Fruit fly (Drosophila melanogaster) whole organism, embryonic: ENCODE measurements around the gene Mipp2.
A peak's percentile ranks its signal among the peaks of the same experiment; 100 is the strongest.

Experiments
- Atf3 ChIP-seq: fragments of 200-800 bp; sonication (Bioruptor generic); optimal IDR thresholded peaks from 3 replicates; lab custom pipeline; 2016; ENCODE audit warnings: missing biosample characterization, missing genetic modification characterization
- B-H2 ChIP-seq: fragments of 200-800 bp; sonication (Bioruptor generic); optimal IDR thresholded peaks from 2 replicates; lab custom pipeline; 2018; ENCODE audit warnings: missing biosample characterization, mild to moderate bottlenecking, missing genetic modification characterization
- CG10147 ChIP-seq: fragments of 200-800 bp; sonication (Bioruptor generic); optimal IDR thresholded peaks from 2 replicates; lab custom pipeline; 2019; ENCODE audit warnings: missing biosample characterization, mild to moderate bottlenecking, missing genetic modification characterization, moderate library complexity
- CG1024 ChIP-seq: fragments of 200-800 bp; sonication (Bioruptor generic); IDR thresholded peaks from 2 replicates; pipeline ENCODE4 v1.3.6; 2022; ENCODE audit warnings: missing biosample characterization, missing genetic modification characterization
- CG10979 ChIP-seq: fragments of 200-800 bp; sonication (Bioruptor generic); optimal IDR thresholded peaks from 2 replicates; lab custom pipeline; 2018; ENCODE audit warnings: missing biosample characterization, mild to moderate bottlenecking, missing genetic modification characterization, moderate library complexity
- CG11696 ChIP-seq: fragments of 200-800 bp; sonication (Bioruptor generic); IDR thresholded peaks from 2 replicates; pipeline ENCODE4 v1.3.6; 2022; ENCODE audit warnings: missing biosample characterization, missing genetic modification characterization
- CG1233 ChIP-seq: fragments of 200-800 bp; sonication (Bioruptor generic); optimal IDR thresholded peaks from 4 replicates; lab custom pipeline; 2018; ENCODE audit warnings: missing biosample characterization, mild to moderate bottlenecking, missing genetic modification characterization
- CG13123 ChIP-seq: fragments of 200-800 bp; sonication (Bioruptor generic); optimal IDR thresholded peaks from 2 replicates; lab custom pipeline; 2016; ENCODE audit warnings: missing biosample characterization, missing genetic modification characterization
- CG17359 ChIP-seq: fragments of 200-800 bp; sonication (Bioruptor generic); optimal IDR thresholded peaks from 3 replicates; lab custom pipeline; 2018; ENCODE audit warnings: missing biosample characterization, mild to moderate bottlenecking, missing genetic modification characterization, moderate library complexity
- CG17361 ChIP-seq: fragments of 200-800 bp; sonication (Bioruptor generic); IDR thresholded peaks from 3 replicates; pipeline ENCODE4 v1.3.6; 2022; ENCODE audit warnings: missing biosample characterization, missing genetic modification characterization
- CG17385 ChIP-seq: fragments of 200-800 bp; sonication (Bioruptor generic); optimal IDR thresholded peaks from 3 replicates; lab custom pipeline; 2018; ENCODE audit warnings: missing biosample characterization, mild to moderate bottlenecking, missing genetic modification characterization
- CG1832 ChIP-seq: fragments of 200-800 bp; sonication (Bioruptor generic); optimal IDR thresholded peaks from 2 replicates; lab custom pipeline; 2017; ENCODE audit warnings: missing biosample characterization, mild to moderate bottlenecking, missing genetic modification characterization, inconsistent platforms
- CG18599 ChIP-seq: fragments of 200-800 bp; sonication (Bioruptor generic); optimal IDR thresholded peaks from 3 replicates; lab custom pipeline; 2017; ENCODE audit warnings: missing biosample characterization, missing genetic modification characterization, mild to moderate bottlenecking, moderate library complexity, missing genetic modification reagents
- CG2678 ChIP-seq: fragments of 200-800 bp; sonication (Bioruptor generic); optimal IDR thresholded peaks from 3 replicates; lab custom pipeline; 2019; ENCODE audit warnings: missing biosample characterization, mild to moderate bottlenecking, missing genetic modification characterization, moderate library complexity
- CG2712 ChIP-seq: fragments of 200-800 bp; optimal IDR thresholded peaks from 3 replicates; lab custom pipeline; 2019; ENCODE audit warnings: missing biosample characterization, mild to moderate bottlenecking, missing genetic modification characterization, moderate library complexity
- CG30403 ChIP-seq: fragments of 200-800 bp; sonication (Bioruptor generic); optimal IDR thresholded peaks from 3 replicates; lab custom pipeline; 2016; ENCODE audit warnings: missing biosample characterization, missing genetic modification characterization
- CG31224 ChIP-seq: fragments of 200-800 bp; sonication (Bioruptor generic); IDR thresholded peaks from 2 replicates; pipeline ENCODE4 v1.3.6; 2022; ENCODE audit warnings: missing biosample characterization, missing genetic modification characterization
- CG3281 ChIP-seq: fragments of 200-800 bp; sonication (Bioruptor generic); optimal IDR thresholded peaks from 3 replicates; lab custom pipeline; 2017; ENCODE audit warnings: missing biosample characterization, mild to moderate bottlenecking, missing genetic modification characterization
- CG42726 ChIP-seq: fragments of 200-800 bp; sonication (Bioruptor generic); IDR thresholded peaks from 2 replicates; pipeline ENCODE4 v1.3.6; 2022; ENCODE audit warnings: missing biosample characterization, missing genetic modification characterization; ENCODE audit not compliant: partially characterized antibody
- CG43689 ChIP-seq: fragments of 200-800 bp; sonication (Bioruptor generic); IDR thresholded peaks from 2 replicates; pipeline ENCODE4 v1.3.6; 2022; ENCODE audit warnings: missing biosample characterization, missing genetic modification characterization
- CG4404 ChIP-seq: fragments of 200-800 bp; sonication (Bioruptor generic); IDR thresholded peaks from 2 replicates; pipeline ENCODE4 v1.3.6; 2022; ENCODE audit warnings: missing biosample characterization, missing genetic modification characterization
- CG4424 ChIP-seq: fragments of 200-800 bp; sonication (Bioruptor generic); optimal IDR thresholded peaks from 3 replicates; lab custom pipeline; 2016; ENCODE audit warnings: missing biosample characterization, missing genetic modification characterization
- CG6791 ChIP-seq: fragments of 200-800 bp; sonication (Bioruptor generic); IDR thresholded peaks from 3 replicates; pipeline ENCODE4 v1.3.6; 2022; ENCODE audit warnings: missing biosample characterization, missing genetic modification characterization; ENCODE audit not compliant: partially characterized antibody
- CG9437 ChIP-seq: fragments of 200-800 bp; sonication (Bioruptor generic); optimal IDR thresholded peaks from 2 replicates; lab custom pipeline; 2018; ENCODE audit warnings: missing biosample characterization, mild to moderate bottlenecking, missing genetic modification characterization
- CG9727 ChIP-seq: fragments of 200-800 bp; sonication (Bioruptor generic); optimal IDR thresholded peaks from 3 replicates; lab custom pipeline; 2017; ENCODE audit warnings: missing biosample characterization, mild to moderate bottlenecking, missing genetic modification characterization
- CTCF ChIP-seq: fragments of 200-800 bp; sonication (Bioruptor generic); optimal IDR thresholded peaks from 2 replicates; lab custom pipeline; 2017; ENCODE audit warnings: missing biosample characterization, mild to moderate bottlenecking, missing genetic modification characterization, moderate library complexity
- Hand ChIP-seq: fragments of 200-800 bp; sonication (Bioruptor generic); optimal IDR thresholded peaks from 2 replicates; lab custom pipeline; 2017; ENCODE audit warnings: mild to moderate bottlenecking, missing biosample characterization, missing genetic modification reagents, missing genetic modification characterization
- Hr3 ChIP-seq: fragments of 200-800 bp; sonication (Bioruptor generic); optimal IDR thresholded peaks from 3 replicates; lab custom pipeline; 2016; ENCODE audit warnings: missing biosample characterization, missing genetic modification characterization
- Med ChIP-seq: fragments of 200-800 bp; sonication (Bioruptor generic); peaks from one replicate; lab custom pipeline; 2016; ENCODE audit warnings: missing biosample characterization, missing genetic modification characterization, mild to moderate bottlenecking, inconsistent platforms, moderate library complexity
- Mrtf ChIP-seq: fragments of 200-800 bp; sonication (Bioruptor generic); IDR thresholded peaks from 3 replicates; pipeline ENCODE4 v1.3.6; 2022; ENCODE audit warnings: missing biosample characterization, missing genetic modification characterization
- Oli ChIP-seq: fragments of 200-800 bp; sonication (Bioruptor generic); optimal IDR thresholded peaks from 2 replicates; lab custom pipeline; 2018; ENCODE audit warnings: missing biosample characterization, mild to moderate bottlenecking, missing genetic modification characterization, moderate library complexity
- PHDP ChIP-seq: fragments of 200-800 bp; sonication (Bioruptor generic); optimal IDR thresholded peaks from 3 replicates; lab custom pipeline; 2018; ENCODE audit warnings: missing biosample characterization, mild to moderate bottlenecking, missing genetic modification characterization, moderate library complexity
- bab2 ChIP-seq: fragments of 200-800 bp; sonication (Bioruptor generic); optimal IDR thresholded peaks from 2 replicates; lab custom pipeline; 2016; ENCODE audit warnings: missing biosample characterization, missing genetic modification characterization
- bsh ChIP-seq, 2 experiments: fragments of 200-800 bp; sonication (Bioruptor generic); optimal IDR thresholded peaks; 2 replicates each; lab custom pipeline; 2017 to 2018; ENCODE audit warnings: mild to moderate bottlenecking in 2 of 2, missing biosample characterization in 2 of 2, missing genetic modification characterization in 2 of 2, moderate library complexity in 1 of 2
- btn ChIP-seq: fragments of 200-800 bp; sonication (Bioruptor generic); optimal IDR thresholded peaks from 2 replicates; lab custom pipeline; 2016; ENCODE audit warnings: missing biosample characterization, missing genetic modification characterization
- ci ChIP-seq: fragments of 200-800 bp; sonication (Bioruptor generic); IDR thresholded peaks from 3 replicates; pipeline ENCODE4 v1.3.6; 2022; ENCODE audit warnings: missing biosample characterization, missing genetic modification characterization
- crp ChIP-seq, 2 experiments: fragments of 200-800 bp; sonication (Bioruptor generic); optimal IDR thresholded peaks; 2 replicates in 1 of 2; 3 replicates in 1 of 2; lab custom pipeline; 2017; ENCODE audit warnings: missing biosample characterization in 2 of 2, missing genetic modification characterization in 2 of 2, mild to moderate bottlenecking in 1 of 2, moderate library complexity in 1 of 2
- dysf ChIP-seq: fragments of 200-800 bp; sonication (Bioruptor generic); IDR thresholded peaks from 3 replicates; pipeline ENCODE4 v1.3.6; 2022; ENCODE audit warnings: missing biosample characterization, missing genetic modification characterization
- lilli ChIP-seq: fragments of 200-800 bp; sonication (Bioruptor generic); optimal IDR thresholded peaks from 3 replicates; lab custom pipeline; 2016; ENCODE audit warnings: missing biosample characterization, missing genetic modification characterization
- nmo ChIP-seq: fragments of 200-800 bp; sonication (Bioruptor generic); optimal IDR thresholded peaks from 2 replicates; lab custom pipeline; 2018; ENCODE audit warnings: missing biosample characterization, mild to moderate bottlenecking, missing genetic modification characterization, moderate library complexity
- p53 ChIP-seq: fragments of 200-800 bp; sonication (Bioruptor generic); optimal IDR thresholded peaks from 2 replicates; lab custom pipeline; 2016; ENCODE audit warnings: missing biosample characterization, missing genetic modification characterization
- phol ChIP-seq: fragments of 200-800 bp; sonication (Bioruptor generic); optimal IDR thresholded peaks from 3 replicates; lab custom pipeline; 2018; ENCODE audit warnings: missing biosample characterization, mild to moderate bottlenecking, missing genetic modification characterization, moderate library complexity
- pita ChIP-seq: fragments of 200-800 bp; sonication (Bioruptor generic); optimal IDR thresholded peaks from 2 replicates; lab custom pipeline; 2017; ENCODE audit warnings: missing biosample characterization, mild to moderate bottlenecking, missing genetic modification characterization
- sens ChIP-seq: fragments of 200-800 bp; sonication (Bioruptor generic); peaks from one replicate; lab custom pipeline; 2016; ENCODE audit warnings: missing biosample characterization, missing genetic modification characterization
- shn ChIP-seq: fragments of 200-800 bp; sonication (Bioruptor generic); optimal IDR thresholded peaks from 3 replicates; lab custom pipeline; 2016; ENCODE audit warnings: missing biosample characterization, missing genetic modification characterization
- sim ChIP-seq: fragments of 200-800 bp; sonication (Bioruptor generic); IDR thresholded peaks from 2 replicates; pipeline ENCODE4 v1.3.6; 2022; ENCODE audit warnings: missing biosample characterization, missing genetic modification characterization
- slbo ChIP-seq: fragments of 200-800 bp; sonication (Bioruptor generic); IDR thresholded peaks from 2 replicates; pipeline ENCODE4 v1.3.6; 2022; ENCODE audit warnings: missing biosample characterization, missing genetic modification characterization
- tio ChIP-seq: fragments of 200-800 bp; sonication (Bioruptor generic); optimal IDR thresholded peaks from 2 replicates; lab custom pipeline; 2017; ENCODE audit warnings: missing biosample characterization, missing genetic modification characterization, inconsistent platforms
- vfl ChIP-seq: fragments of 200-800 bp; sonication (Bioruptor generic); optimal IDR thresholded peaks from 2 replicates; lab custom pipeline; 2016; ENCODE audit warnings: missing biosample characterization, missing genetic modification characterization
- wek ChIP-seq: fragments of 200-800 bp; sonication (Bioruptor generic); optimal IDR thresholded peaks from 3 replicates; lab custom pipeline; 2018; ENCODE audit warnings: missing biosample characterization, mild to moderate bottlenecking, missing genetic modification characterization, moderate library complexity
- z ChIP-seq: fragments of 200-800 bp; sonication (Bioruptor generic); IDR thresholded peaks from 3 replicates; pipeline ENCODE4 v1.3.6; 2022; ENCODE audit warnings: missing biosample characterization, missing genetic modification characterization

The Mipp2 gene

DNA sequence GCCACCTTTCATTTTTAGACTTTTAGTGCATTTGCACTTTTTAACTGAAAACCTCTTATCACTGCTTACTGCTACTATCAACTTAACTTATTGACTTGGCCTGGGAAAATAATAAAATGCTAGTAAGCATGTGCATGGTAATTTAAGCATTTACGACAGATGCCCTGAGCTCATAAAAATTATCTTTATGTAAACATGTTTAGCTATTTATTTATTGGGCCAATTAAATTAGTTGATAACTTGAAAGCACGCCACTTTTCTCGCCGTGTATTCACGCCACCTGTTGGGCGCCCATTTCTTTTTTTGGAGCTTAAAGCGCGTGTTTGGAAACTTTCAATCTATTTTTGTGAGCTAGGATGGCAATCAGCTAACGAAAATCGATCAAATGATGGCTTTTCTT, 964 bp upstream of the Mipp2 start (continued):
- peak; percentile 3 for TF ChIP-seq CG10147
- TF ChIP-seq phol = peak; percentile 32
- TF ChIP-seq pita (GFP tag; lab: Kevin White, UChicago) = no peak
- TF ChIP-seq CG13123 (GFP tag; lab: Kevin White, UChicago) = no peak
- TF ChIP-seq CTCF (GFP tag; lab: Kevin White, UChicago) = peak; percentile 61
- TF ChIP-seq CG42726 (GFP tag; lab: Robert Waterston, UW) = no peak
- peak; percentile 61 for TF ChIP-seq CG2678 (tag; lab: Kevin White, UChicago)
- peak; percentile 51; the same call in 2 of the 3 replicates for TF ChIP-seq CG17361
- TF ChIP-seq z (GFP tag; lab: Robert Waterston, UW) = no peak
- TF ChIP-seq tio (GFP tag; lab: Kevin White, UChicago) = peak; percentile 19
- TF ChIP-seq CG6791 = no peak
- peak; percentile 12 for TF ChIP-seq CG17359 (tag; lab: Kevin White, UChicago)
- peak; percentile 25 for TF ChIP-seq CG17385
- peak in 1 of 2 experiments; percentile 18 for TF ChIP-seq bsh (GFP tag; optimal IDR thresholded peaks at IDR 0.05; lab: Kevin White, UChicago)
- TF ChIP-seq ci = 0 out of 3 replicates have a peak, but pooled peaks have one; percentile 34
- no peak for TF ChIP-seq Mrtf (GFP tag; lab: Robert Waterston, UW)
- TF ChIP-seq CG1832 (GFP tag; lab: Kevin White, UChicago) = no peak
- TF ChIP-seq p53 = no peak
- peak; percentile 16 for TF ChIP-seq vfl
- TF ChIP-seq CG2712 (tag; lab: Kevin White, UChicago) = peak; percentile 9
- TF ChIP-seq sim (GFP tag; lab: Robert Waterston, UW) = no peak
- no peak for TF ChIP-seq btn (GFP tag; lab: Kevin White, UChicago)
- peak; percentile 17 for TF ChIP-seq CG4424 (GFP tag; lab: Kevin White, UChicago)
- TF ChIP-seq CG43689 (GFP tag; lab: Robert Waterston, UW) = no peak
- peak; percentile 3 for TF ChIP-seq Hr3 (GFP tag; lab: Kevin White, UChicago)
- TF ChIP-seq Hand = peak; percentile 19
- TF ChIP-seq crp (GFP tag; optimal IDR thresholded peaks at IDR 0.05; lab: Kevin White, UChicago) = no peak
- no peak for TF ChIP-seq Atf3 (GFP tag; lab: Kevin White, UChicago)
- TF ChIP-seq shn (GFP tag; lab: Kevin White, UChicago) = no peak
- TF ChIP-seq bab2 = peak; percentile 5
- TF ChIP-seq nmo (GFP tag; lab: Kevin White, UChicago) = peak; percentile 22
- TF ChIP-seq PHDP (tag; lab: Kevin White, UChicago) = peak; percentile 42
- peak; percentile 47; the same call in 1 of the 3 replicates for TF ChIP-seq dysf (GFP tag; lab: Robert Waterston, UW)
- TF ChIP-seq CG9727 (GFP tag; lab: Kevin White, UChicago) = peak; percentile 50
- TF ChIP-seq wek (GFP tag; lab: Kevin White, UChicago) = no peak
- TF ChIP-seq CG1233 (GFP tag; lab: Kevin White, UChicago) = peak; percentile 16
- TF ChIP-seq CG31224 = no peak
- TF ChIP-seq lilli (GFP tag; lab: Kevin White, UChicago) = peak; percentile 28
- no peak for TF ChIP-seq B-H2 (GFP tag; lab: Kevin White, UChicago)
- peak; percentile 21; the same call in 1 of the 2 replicates for TF ChIP-seq slbo (GFP tag; lab: Robert Waterston, UW)
- TF ChIP-seq CG30403 (GFP tag; lab: Kevin White, UChicago) = peak; percentile 31
- TF ChIP-seq CG1024 = no peak
- TF ChIP-seq CG11696 (GFP tag; lab: Robert Waterston, UW) = no peak
- TF ChIP-seq CG10979 = peak; percentile 14
- TF ChIP-seq CG18599 = peak; percentile 21
- peak; percentile 74 for TF ChIP-seq sens (GFP tag; lab: Kevin White, UChicago)
- TF ChIP-seq CG9437 (GFP tag; lab: Kevin White, UChicago) = peak; percentile 23
- peak; percentile 18 for TF ChIP-seq CG3281 (GFP tag; lab: Kevin White, UChicago)
- TF ChIP-seq CG4404 (GFP tag; lab: Robert Waterston, UW) = no peak
- peak; percentile 78 for TF ChIP-seq Med (GFP tag; lab: Kevin White, UChicago)
- peak; percentile 31 for TF ChIP-seq Oli (tag; lab: Kevin White, UChicago)
